Worm (Caenorhabditis elegans) whole organism, L4/young adult: ENCODE results near the gene spp-12.

Source experiments
- W03F9.2 ChIP-seq: fragments of 150-350 bp; optimal IDR thresholded peaks from 2 replicates; lab custom pipeline; 2014; ENCODE audit warnings: missing biosample characterization, missing genetic modification characterization
- dao-5 ChIP-seq: sonication (generic microtip); optimal IDR thresholded peaks from 2 replicates; lab custom pipeline; 2016; ENCODE audit warnings: missing genotype, missing genetic modification characterization, moderate library complexity, missing compliant biosample characterization
- him-1 ChIP-seq: sonication (generic microtip); optimal IDR thresholded peaks from 2 replicates; lab custom pipeline; 2016; ENCODE audit warnings: missing genotype, missing genetic modification reagents, missing genetic modification characterization, missing compliant biosample characterization

DNA sequence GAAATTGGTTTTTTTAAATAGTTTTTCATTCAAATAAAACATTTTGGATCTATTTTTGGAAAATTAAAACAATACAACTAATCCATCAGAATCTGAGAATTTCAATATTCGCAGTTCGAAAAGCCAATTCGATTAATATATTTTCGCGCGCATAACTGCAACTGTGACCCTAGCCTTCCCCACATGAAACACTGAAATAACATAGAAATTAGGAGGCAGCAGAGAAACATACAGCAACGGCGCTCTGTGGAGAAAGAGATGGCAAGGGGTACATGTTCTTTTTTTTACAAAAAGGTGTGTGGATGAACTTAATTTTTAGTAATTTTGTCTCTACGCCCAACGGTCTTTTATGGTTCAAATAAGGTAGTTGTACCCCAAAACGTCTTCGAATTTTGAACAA, 9.5 kb upstream of the spp-12 start:
- TF ChIP-seq him-1, result no peak
- no peak for TF ChIP-seq W03F9.2 (tag; lab: Kevin White, UChicago)
- TF ChIP-seq dao-5 (tag; lab: Kevin White, UChicago), result no peak
